Fruit fly (Drosophila melanogaster): ENCODE measurements around the gene CG16888.

dm6 chr2L:13835002-13835910, 22.2 kb upstream of the CG16888 start, which contains the start of the genes mRpS23 and CenG1A:
- TF ChIP-seq EcR (GFP tag; optimal IDR thresholded peaks at IDR 0.05) (no peak), usp (GFP tag; optimal IDR thresholded peaks at IDR 0.05) (no peak), pan (optimal IDR thresholded peaks at IDR 0.05) (no peak), CG8478 (optimal IDR thresholded peaks at IDR 0.05) (no peak), Dll (optimal IDR thresholded peaks at IDR 0.05) (no peak)

Measured in whole organism.